Worm (Caenorhabditis elegans): ENCODE measurements around the gene K09E2.3.

K09E2.3 gene

ce11 chrX:8720658-8721057, 47.8 kb downstream of the K09E2.3 start, which contains the start of gene F53A9.9:
F53A9.9 (minus strand) TSS chrX:8720758.
- TF ChIP-seq alr-1 (tag; optimal IDR thresholded peaks at IDR 0.05) (no peak), nhr-77 (tag; optimal IDR thresholded peaks at IDR 0.05) (no peak), mab-5 (tag; optimal IDR thresholded peaks at IDR 0.05) (no peak), sem-4 (tag; optimal IDR thresholded peaks at IDR 0.05) (no peak), C34F6.9 (tag; optimal IDR thresholded peaks at IDR 0.05) (no peak), nhr-21 (tag; optimal IDR thresholded peaks at IDR 0.05) (no peak), skn-1 (tag; optimal IDR thresholded peaks at IDR 0.05) (no peak), ZK546.5 (tag; optimal IDR thresholded peaks at IDR 0.05) (no peak), ama-1 (optimal IDR thresholded peaks at IDR 0.05) (no peak), sma-3 (GFP tag; optimal IDR thresholded peaks at IDR 0.05) (no peak), nhr-11 (tag; optimal IDR thresholded peaks at IDR 0.05) (no peak), F13H6.1 (tag; optimal IDR thresholded peaks at IDR 0.05) (no peak), peb-1 (tag; optimal IDR thresholded peaks at IDR 0.05) (no peak), nhr-237 (tag; optimal IDR thresholded peaks at IDR 0.05) (no peak), blmp-1 (tag; optimal IDR thresholded peaks at IDR 0.05; ENCODE audit: insufficient read depth) (no peak), mdl-1 (tag; optimal IDR thresholded peaks at IDR 0.05) (no peak), unc-62 (GFP tag; optimal IDR thresholded peaks at IDR 0.05) (no peak), zag-1 (tag; optimal IDR thresholded peaks at IDR 0.05) (no peak), nhr-25 (tag; optimal IDR thresholded peaks at IDR 0.05) (no peak), ztf-1 (GFP tag; conservative IDR thresholded peaks at IDR 0.05) (no peak)

DNA sequence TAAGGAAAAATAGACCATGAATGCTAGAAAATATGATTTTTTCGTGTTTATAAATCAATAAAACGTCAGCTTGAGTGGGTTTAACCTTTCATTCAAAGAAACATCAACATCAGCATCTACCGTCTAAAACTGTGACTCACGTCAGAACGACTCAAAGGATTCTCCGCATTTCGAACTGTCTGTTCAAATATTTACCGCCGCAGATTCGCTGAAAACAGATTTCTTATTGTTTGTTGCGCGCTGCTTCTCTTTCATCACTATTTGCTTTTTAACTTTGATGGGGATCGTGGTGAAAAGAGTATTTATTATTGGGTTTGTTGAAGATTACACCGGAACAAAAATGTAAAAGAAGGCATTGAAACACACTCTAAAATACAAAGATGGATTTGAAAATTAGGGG, 48.4 kb downstream of the K09E2.3 start:
- TF ChIP-seq ZK546.5 (tag; optimal IDR thresholded peaks at IDR 0.05) (no peak), nhr-12 (tag; optimal IDR thresholded peaks at IDR 0.05) (no peak), aly-2 (tag; optimal IDR thresholded peaks at IDR 0.05) (no peak), lin-39 (tag; optimal IDR thresholded peaks at IDR 0.05) (no peak), nhr-11 (tag; optimal IDR thresholded peaks at IDR 0.05) (no peak), peb-1 (tag; optimal IDR thresholded peaks at IDR 0.05) (no peak), nhr-6 (tag; optimal IDR thresholded peaks at IDR 0.05) (no peak), egl-27 (tag; optimal IDR thresholded peaks at IDR 0.05) (no peak), crh-2 (tag; optimal IDR thresholded peaks at IDR 0.05) (no peak), Y55F3AM.14 (GFP tag; optimal IDR thresholded peaks at IDR 0.05) (no peak), mab-5 (tag; optimal IDR thresholded peaks at IDR 0.05) (no peak), lin-11 (tag; optimal IDR thresholded peaks at IDR 0.05) (no peak), F13H6.1 (tag; optimal IDR thresholded peaks at IDR 0.05) (peak; percentile 37), alr-1 (tag; optimal IDR thresholded peaks at IDR 0.05) (no peak), sma-9 (GFP tag; optimal IDR thresholded peaks at IDR 0.05) (peak; percentile 12), sma-9 (tag; optimal IDR thresholded peaks at IDR 0.05) (no peak), nhr-129 (tag; optimal IDR thresholded peaks at IDR 0.05) (peak; percentile 34), nhr-10 (tag; optimal IDR thresholded peaks at IDR 0.05) (no peak), mdl-1 (tag; optimal IDR thresholded peaks at IDR 0.05) (no peak), zag-1 (tag; optimal IDR thresholded peaks at IDR 0.05) (no peak), ama-1 (optimal IDR thresholded peaks at IDR 0.05) (no peak)

DNA sequence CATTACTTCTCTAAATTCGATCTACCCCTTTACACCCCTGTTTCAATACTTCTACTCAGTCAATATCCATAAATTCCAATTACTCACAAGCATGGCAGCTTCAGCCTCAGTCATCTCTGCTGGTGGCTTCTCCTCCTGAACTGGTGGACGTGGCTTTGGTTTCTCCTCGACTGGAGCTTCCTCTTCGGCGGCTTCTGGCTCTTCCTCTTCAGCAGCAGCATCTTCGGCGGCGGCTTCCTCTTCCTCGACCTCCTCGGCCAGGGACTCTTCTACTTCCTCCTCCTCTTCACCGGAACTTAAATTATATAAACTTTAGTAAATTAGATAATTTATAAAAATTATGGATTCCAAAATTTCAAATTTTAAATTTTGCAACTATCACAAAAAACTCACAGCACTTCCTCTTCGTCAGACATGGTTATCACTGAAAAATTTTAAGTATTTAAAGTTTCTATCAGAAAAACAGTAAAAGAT, 50.3 kb downstream of the K09E2.3 start, which contains the start of gene tnt-2:
Gene tnt-2, minus strand, starts transcription at position 424 of the 474 bp plus-strand sequence.
- TF ChIP-seq nhr-237 (tag; optimal IDR thresholded peaks at IDR 0.05) (no peak), nhr-10 (tag; optimal IDR thresholded peaks at IDR 0.05) (no peak), ztf-11 (tag; optimal IDR thresholded peaks at IDR 0.05) (no peak), unc-62 (GFP tag; optimal IDR thresholded peaks at IDR 0.05) (no peak), lin-39 (tag; optimal IDR thresholded peaks at IDR 0.05) (no peak), elt-3 (tag; optimal IDR thresholded peaks at IDR 0.05) (no peak), ztf-1 (GFP tag; conservative IDR thresholded peaks at IDR 0.05) (no peak), ceh-16 (tag; optimal IDR thresholded peaks at IDR 0.05) (no peak), sma-9 (GFP tag; optimal IDR thresholded peaks at IDR 0.05) (no peak), sma-9 (tag; optimal IDR thresholded peaks at IDR 0.05) (no peak), nhr-25 (tag; optimal IDR thresholded peaks at IDR 0.05) (no peak), dmd-4 (tag; optimal IDR thresholded peaks at IDR 0.05) (no peak), snpc-4 (tag; optimal IDR thresholded peaks at IDR 0.05) (no peak), Y55F3AM.14 (GFP tag; optimal IDR thresholded peaks at IDR 0.05) (no peak), egl-27 (tag; optimal IDR thresholded peaks at IDR 0.05) (no peak), gmeb-1 (tag; optimal IDR thresholded peaks at IDR 0.05) (no peak), nhr-11 (tag; optimal IDR thresholded peaks at IDR 0.05) (no peak)

- TF ChIP-seq alr-1 (tag; optimal IDR thresholded peaks at IDR 0.05) (no peak), mdl-1 (tag; optimal IDR thresholded peaks at IDR 0.05) (no peak), dmd-4 (tag; optimal IDR thresholded peaks at IDR 0.05) (no peak), sma-9 (GFP tag; optimal IDR thresholded peaks at IDR 0.05) (peak; percentile 46), sma-9 (tag; optimal IDR thresholded peaks at IDR 0.05) (no peak), elt-3 (tag; optimal IDR thresholded peaks at IDR 0.05) (no peak), unc-55 (GFP tag; optimal IDR thresholded peaks at IDR 0.05) (no peak), lsy-2 (tag; optimal IDR thresholded peaks at IDR 0.05) (peak in 1 of 2 experiments; percentile 35), sem-4 (tag; optimal IDR thresholded peaks at IDR 0.05) (peak; percentile 22), nhr-77 (tag; optimal IDR thresholded peaks at IDR 0.05) (no peak), nhr-10 (tag; optimal IDR thresholded peaks at IDR 0.05) (no peak), ztf-11 (tag; optimal IDR thresholded peaks at IDR 0.05) (no peak), gmeb-1 (tag; optimal IDR thresholded peaks at IDR 0.05) (no peak), zag-1 (tag; optimal IDR thresholded peaks at IDR 0.05) (no peak), unc-62 (GFP tag; optimal IDR thresholded peaks at IDR 0.05) (no peak), lin-13 (GFP tag; optimal IDR thresholded peaks at IDR 0.05) (peak; percentile 6), C34F6.9 (tag; optimal IDR thresholded peaks at IDR 0.05) (no peak), fos-1 (tag; optimal IDR thresholded peaks at IDR 0.05) (no peak), nhr-11 (tag; optimal IDR thresholded peaks at IDR 0.05) (no peak), nhr-129 (tag; optimal IDR thresholded peaks at IDR 0.05) (peak; percentile 59), ceh-16 (tag; optimal IDR thresholded peaks at IDR 0.05) (no peak), nhr-237 (tag; optimal IDR thresholded peaks at IDR 0.05) (no peak), F13H6.1 (tag; optimal IDR thresholded peaks at IDR 0.05) (peak; percentile 83), snpc-4 (tag; optimal IDR thresholded peaks at IDR 0.05) (peak; percentile 33), skn-1 (tag; optimal IDR thresholded peaks at IDR 0.05) (no peak)
These were observed 51.0 kb downstream of the K09E2.3 start for ce11 chrX:8723840-8724239.

Measured in whole organism, L2 larva.